Worm (Caenorhabditis elegans) whole organism, midembryonic: ENCODE measurements around the gene uev-2.

ENCODE experiments used
- med-1 ChIP-seq: sonication (generic microtip); optimal IDR thresholded peaks from 2 replicates; lab custom pipeline; 2017; ENCODE audit warnings: missing genetic modification characterization, mild to moderate bottlenecking, missing compliant biosample characterization, antibody characterized with exemption, missing genetic modification reagents; ENCODE audit not compliant: insufficient read depth
- ref-1 ChIP-seq: fragments of 200-800 bp; sonication (Bioruptor generic); conservative IDR thresholded peaks from 2 replicates; pipeline ENCODE4 v1.3.6; 2022; ENCODE audit warnings: missing genetic modification reagents, missing genetic modification characterization, missing compliant biosample characterization
- tab-1 ChIP-seq: fragments of 200-800 bp; sonication (Bioruptor generic); IDR thresholded peaks from 2 replicates; pipeline ENCODE4 v1.3.6; 2022; ENCODE audit warnings: missing genetic modification characterization, missing compliant biosample characterization
- ztf-23 ChIP-seq: fragments of 200-800 bp; sonication (Bioruptor generic); IDR thresholded peaks from 2 replicates; pipeline ENCODE4 v1.3.6; 2022; ENCODE audit warnings: missing genetic modification reagents, missing genetic modification characterization, missing compliant biosample characterization
- ztf-29 ChIP-seq: fragments of 200-800 bp; sonication (Bioruptor generic); IDR thresholded peaks from 2 replicates; pipeline ENCODE4 v1.3.6; 2022; ENCODE audit warnings: missing genetic modification reagents, missing genetic modification characterization, missing compliant biosample characterization

DNA sequence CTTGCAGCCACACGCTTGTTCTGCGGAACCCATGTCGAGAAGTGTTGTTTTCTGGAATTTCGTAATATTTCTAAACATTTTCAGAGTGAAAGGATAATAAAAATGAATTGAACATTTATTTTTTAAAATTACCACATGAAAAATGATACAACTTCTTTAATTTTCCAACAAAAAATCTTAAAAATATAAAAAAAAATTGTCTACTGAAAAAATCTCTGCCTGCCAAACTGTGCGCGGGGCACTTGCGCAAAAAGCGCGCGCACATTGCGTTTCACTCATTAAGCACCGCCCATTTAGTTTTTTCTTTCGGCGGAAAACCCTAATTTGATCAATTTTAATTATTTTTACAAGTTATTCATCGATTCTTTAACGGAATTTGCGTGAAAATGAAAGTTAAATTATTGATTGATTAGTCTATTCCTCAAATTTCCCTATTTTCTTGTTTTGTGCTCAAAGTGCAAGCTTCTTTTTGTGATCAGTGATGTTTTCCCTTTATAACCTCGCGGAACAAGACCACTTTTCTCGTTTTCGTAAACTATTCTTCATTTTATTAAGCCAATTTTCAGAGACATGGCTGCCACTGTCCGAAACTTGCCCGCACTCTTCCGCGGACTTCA lies 27.9 kb upstream of the uev-2 start, which contains the start of the genes nmad-1 and hach-1:
- TF ChIP-seq ref-1 (GFP tag; lab: Robert Waterston, UW) (peak; percentile 75), med-1 (GFP tag; lab: Kevin White, UChicago) (peak; percentile 97), ztf-29 (peak; percentile 82), tab-1 (GFP tag; lab: Robert Waterston, UW) (peak; percentile 92), ztf-23 (GFP tag; lab: Robert Waterston, UW) (peak; percentile 96)
